Fruit fly (Drosophila melanogaster): ENCODE results near the gene ppan.
A peak's percentile ranks its signal among the peaks of the same experiment; 100 is the strongest.

The ppan gene

dm6 chr3R:21112742-21113465 lies 3.1 kb upstream of the ppan start (continued):
- TF ChIP-seq zfh2 (GFP tag; optimal IDR thresholded peaks at IDR 0.05) (peak; percentile 85), da (GFP tag; optimal IDR thresholded peaks at IDR 0.05) (peak; percentile 44), her (GFP tag; optimal IDR thresholded peaks at IDR 0.05) (peak; percentile 90), CG13775 (GFP tag; optimal IDR thresholded peaks at IDR 0.05) (peak; percentile 72), Optix (GFP tag; IDR thresholded peaks at IDR 0.05) (peak; percentile 83), CG14667 (GFP tag; IDR thresholded peaks at IDR 0.05) (peak; percentile 73), schlank (tag; optimal IDR thresholded peaks at IDR 0.05) (peak; percentile 72), gsb (GFP tag; IDR thresholded peaks at IDR 0.05) (peak; percentile 76), pb (GFP tag; optimal IDR thresholded peaks at IDR 0.05) (peak; percentile 88), Hmx (GFP tag; optimal IDR thresholded peaks at IDR 0.05) (peak; percentile 59), E2f2 (GFP tag; IDR thresholded peaks at IDR 0.05) (peak; percentile 63), CG7987 (GFP tag; optimal IDR thresholded peaks at IDR 0.05) (peak; percentile 93), CG17385 (GFP tag; optimal IDR thresholded peaks at IDR 0.05) (peak; percentile 83), fd3F (GFP tag; optimal IDR thresholded peaks at IDR 0.05) (peak; percentile 77), CG10147 (GFP tag; optimal IDR thresholded peaks at IDR 0.05) (peak; percentile 51), CG30020 (tag; optimal IDR thresholded peaks at IDR 0.05) (peak; percentile 33), CG7372 (GFP tag; IDR thresholded peaks at IDR 0.05) (peak; percentile 69; the same call in 1 of the 2 replicates), CG7357 (GFP tag; IDR thresholded peaks at IDR 0.05) (peak; percentile 74), slou (GFP tag; optimal IDR thresholded peaks at IDR 0.05) (peak; percentile 74), Xbp1 (GFP tag; optimal IDR thresholded peaks at IDR 0.05) (peak; percentile 92), jumu (GFP tag; optimal IDR thresholded peaks at IDR 0.05) (peak; percentile 90), eve (GFP tag; optimal IDR thresholded peaks at IDR 0.05) (no peak), CG4730 (GFP tag; IDR thresholded peaks at IDR 0.05) (peak; percentile 85), TFAM (GFP tag; optimal IDR thresholded peaks at IDR 0.05) (peak; percentile 67), vnd (GFP tag; IDR thresholded peaks at IDR 0.05; ENCODE audit: partially characterized antibody) (no peak), Mad (GFP tag; optimal IDR thresholded peaks at IDR 0.05) (peak; percentile 82), CG9609 (GFP tag; optimal IDR thresholded peaks at IDR 0.05) (peak; percentile 87), pum (GFP tag; optimal IDR thresholded peaks at IDR 0.05) (peak; percentile 86), vvl (GFP tag; IDR thresholded peaks at IDR 0.05) (peak; percentile 93), odd (GFP tag; optimal IDR thresholded peaks at IDR 0.05) (peak; percentile 80), NK7.1 (GFP tag; optimal IDR thresholded peaks at IDR 0.05) (peak; percentile 88), sqz (GFP tag; optimal IDR thresholded peaks at IDR 0.05) (no peak), CG10462 (GFP tag; optimal IDR thresholded peaks at IDR 0.05) (peak; percentile 74), MBD-R2 (GFP tag; IDR thresholded peaks at IDR 0.05) (peak; percentile 60; the same call in 1 of the 2 replicates), gem (tag; optimal IDR thresholded peaks at IDR 0.05) (peak; percentile 94), bbx (GFP tag; IDR thresholded peaks at IDR 0.05; ENCODE audit: partially characterized antibody) (no peak), ato (GFP tag; IDR thresholded peaks at IDR 0.05; ENCODE audit: partially characterized antibody) (no peak), CG11696 (GFP tag; IDR thresholded peaks at IDR 0.05) (peak; percentile 56), pho (GFP tag; optimal IDR thresholded peaks at IDR 0.05) (peak; percentile 86), CG2129 (GFP tag; IDR thresholded peaks at IDR 0.05; ENCODE audit: partially characterized antibody) (no peak), caup (GFP tag; optimal IDR thresholded peaks at IDR 0.05; ENCODE audit: severe bottlenecking) (peak; percentile 89), Atf-2 (GFP tag; optimal IDR thresholded peaks at IDR 0.05) (peak; percentile 90), Lim3 (GFP tag; IDR thresholded peaks at IDR 0.05) (0 out of 2 replicates have a peak, but pooled peaks have one; percentile 19), Neu2 (GFP tag; optimal IDR thresholded peaks at IDR 0.05; ENCODE audit: borderline replicate concordance) (peak; percentile 27), mld (GFP tag; IDR thresholded peaks at IDR 0.05; ENCODE audit: partially characterized antibody) (no peak), en (GFP tag; optimal IDR thresholded peaks at IDR 0.05) (peak; percentile 79), bsh (GFP tag; optimal IDR thresholded peaks at IDR 0.05) (peak; percentile 24 to 91), Ravus (GFP tag; IDR thresholded peaks at IDR 0.05) (peak; percentile 73), croc (GFP tag; conservative IDR thresholded peaks at IDR 0.05) (peak; percentile 78)
